Worm (Caenorhabditis elegans) whole organism, L4 larva: ENCODE results near the gene unc-52.

Experiments
- D1046.2 ChIP-seq: fragments of 200-800 bp; sonication (Bioruptor generic); IDR thresholded peaks from 2 replicates; pipeline ENCODE4 v1.3.6; 2022; ENCODE audit warnings: missing genetic modification characterization, missing compliant biosample characterization
- Y75B8A.6 ChIP-seq: fragments of 200-800 bp; sonication (Bioruptor generic); IDR thresholded peaks from 2 replicates; pipeline ENCODE4 v1.3.6; 2022; ENCODE audit warnings: missing genetic modification reagents, missing genetic modification characterization, missing compliant biosample characterization
- ceh-28 ChIP-seq: fragments of 150-350 bp; optimal IDR thresholded peaks from 2 replicates; lab custom pipeline; 2014; ENCODE audit warnings: missing biosample characterization, missing genetic modification reagents, missing genetic modification characterization
- ceh-62 ChIP-seq: sonication (generic microtip); optimal IDR thresholded peaks from 2 replicates; lab custom pipeline; 2017; ENCODE audit warnings: missing biosample characterization, missing genetic modification characterization
- dmd-6 ChIP-seq: fragments of 200-800 bp; sonication (Bioruptor generic); IDR thresholded peaks from 2 replicates; pipeline ENCODE4 v1.3.6; 2022; ENCODE audit warnings: missing genetic modification reagents, missing genetic modification characterization, missing compliant biosample characterization
- dmd-9 ChIP-seq: fragments of 200-800 bp; sonication (Bioruptor generic); IDR thresholded peaks from 2 replicates; pipeline ENCODE4 v1.3.6; 2022; ENCODE audit warnings: missing genetic modification reagents, missing genetic modification characterization, missing compliant biosample characterization
- egl-27 ChIP-seq: sonication (generic microtip); optimal IDR thresholded peaks from 3 replicates; lab custom pipeline; 2017; ENCODE audit warnings: missing biosample characterization, missing genetic modification reagents, missing genetic modification characterization
- hlh-30 ChIP-seq: sonication (generic microtip); optimal IDR thresholded peaks from 2 replicates; lab custom pipeline; 2017; ENCODE audit warnings: antibody characterized with exemption, mild to moderate bottlenecking, missing genetic modification characterization, missing compliant biosample characterization; ENCODE audit not compliant: insufficient read depth
- lin-29 ChIP-seq: fragments of 200-800 bp; sonication (Bioruptor generic); IDR thresholded peaks from 2 replicates; pipeline ENCODE4 v1.3.6; 2022; ENCODE audit warnings: missing genetic modification reagents, missing genetic modification characterization, missing compliant biosample characterization
- snpc-4 ChIP-seq: fragments of 150-350 bp; optimal IDR thresholded peaks from 2 replicates; lab custom pipeline; 2014; ENCODE audit warnings: missing biosample characterization, missing genetic modification characterization
- unc-62 ChIP-seq, 3 experiments: fragments of 150-350 bp in 1 of 3; sonication (generic microtip); optimal IDR thresholded peaks in 2 of 3; peaks in 1 of 3; 1 replicate in 1 of 3; 2 replicates in 2 of 3; lab custom pipeline; 2014 to 2017; ENCODE audit warnings: missing biosample characterization in 3 of 3, missing genetic modification characterization in 3 of 3, missing genetic modification reagents in 3 of 3, missing genotype in 1 of 3
- zip-2 ChIP-seq: fragments of 150-350 bp; optimal IDR thresholded peaks from 2 replicates; lab custom pipeline; 2014; ENCODE audit warnings: missing biosample characterization, missing genetic modification characterization

- TF ChIP-seq unc-62 (GFP tag; optimal IDR thresholded peaks at IDR 0.05 in 1 of 2; lab: Kevin White, UChicago) (no peak), unc-62 (tag; optimal IDR thresholded peaks at IDR 0.05; lab: Kevin White, UChicago) (no peak), hlh-30 (tag; lab: Kevin White, UChicago) (no peak), dmd-6 (no peak), D1046.2 (GFP tag; lab: Robert Waterston, UW) (no peak), ceh-28 (no peak), dmd-9 (GFP tag; lab: Robert Waterston, UW) (no peak), Y75B8A.6 (no peak), lin-29 (GFP tag; lab: Robert Waterston, UW) (no peak), egl-27 (no peak), snpc-4 (tag; lab: Kevin White, UChicago) (no peak), ceh-62 (no peak), zip-2 (no peak)
Observed at ce11 chrII:14670175-14670574, 14.1 kb downstream of the unc-52 start.
